Fruit fly (Drosophila melanogaster) whole organism, embryonic: ENCODE results near the gene Oatp33Eb.

ENCODE experiments used
- B-H1 ChIP-seq: fragments of 200-800 bp; sonication (Bioruptor generic); IDR thresholded peaks from 3 replicates; pipeline ENCODE4 v1.3.6; 2022; ENCODE audit warnings: missing biosample characterization, missing genetic modification characterization
- CG1024 ChIP-seq: fragments of 200-800 bp; sonication (Bioruptor generic); IDR thresholded peaks from 2 replicates; pipeline ENCODE4 v1.3.6; 2022; ENCODE audit warnings: missing biosample characterization, missing genetic modification characterization
- CG10543 ChIP-seq: fragments of 200-800 bp; sonication (Bioruptor generic); optimal IDR thresholded peaks from 3 replicates; lab custom pipeline; 2017; ENCODE audit warnings: missing biosample characterization, mild to moderate bottlenecking, missing genetic modification characterization, moderate library complexity
- CG11093 ChIP-seq: fragments of 200-800 bp; sonication (Bioruptor generic); IDR thresholded peaks from 3 replicates; pipeline ENCODE4 v1.3.6; 2022; ENCODE audit warnings: missing biosample characterization, missing genetic modification characterization
- CG11247 ChIP-seq: fragments of 200-800 bp; sonication (Bioruptor generic); IDR thresholded peaks from 2 replicates; pipeline ENCODE4 v1.3.6; 2022; ENCODE audit warnings: missing biosample characterization, missing genetic modification characterization
- CG11398 ChIP-seq: fragments of 200-800 bp; sonication (Bioruptor generic); optimal IDR thresholded peaks from 2 replicates; lab custom pipeline; 2016; ENCODE audit warnings: missing biosample characterization, missing genetic modification characterization
- CG12299 ChIP-seq: fragments of 200-800 bp; sonication (Bioruptor generic); optimal IDR thresholded peaks from 2 replicates; lab custom pipeline; 2018; ENCODE audit warnings: missing biosample characterization, mild to moderate bottlenecking, missing genetic modification characterization
- CG1233 ChIP-seq: fragments of 200-800 bp; sonication (Bioruptor generic); optimal IDR thresholded peaks from 4 replicates; lab custom pipeline; 2018; ENCODE audit warnings: missing biosample characterization, mild to moderate bottlenecking, missing genetic modification characterization
- CG12744 ChIP-seq: fragments of 200-800 bp; sonication (Bioruptor generic); optimal IDR thresholded peaks from 2 replicates; lab custom pipeline; 2016; ENCODE audit warnings: missing biosample characterization, missing genetic modification characterization
- CG13123 ChIP-seq: fragments of 200-800 bp; sonication (Bioruptor generic); optimal IDR thresholded peaks from 2 replicates; lab custom pipeline; 2016; ENCODE audit warnings: missing biosample characterization, missing genetic modification characterization
- CG13624 ChIP-seq: fragments of 200-800 bp; sonication (Bioruptor generic); optimal IDR thresholded peaks from 2 replicates; lab custom pipeline; 2016; ENCODE audit warnings: missing biosample characterization, missing genetic modification characterization
- CG13894 ChIP-seq: fragments of 200-800 bp; sonication (Bioruptor generic); optimal IDR thresholded peaks from 3 replicates; lab custom pipeline; 2018; ENCODE audit warnings: missing biosample characterization, mild to moderate bottlenecking, missing genetic modification characterization, moderate library complexity
- CG14441 ChIP-seq: fragments of 200-800 bp; sonication (Bioruptor generic); IDR thresholded peaks from 2 replicates; pipeline ENCODE4 v1.3.6; 2022; ENCODE audit warnings: missing biosample characterization, missing genetic modification characterization
- CG14710 ChIP-seq: fragments of 200-800 bp; sonication (Bioruptor generic); optimal IDR thresholded peaks from 3 replicates; lab custom pipeline; 2019; ENCODE audit warnings: missing biosample characterization, mild to moderate bottlenecking, missing genetic modification characterization, moderate library complexity
- CG15514 ChIP-seq: fragments of 200-800 bp; sonication (Bioruptor generic); optimal IDR thresholded peaks from 3 replicates; lab custom pipeline; 2017; ENCODE audit warnings: missing biosample characterization, missing genetic modification characterization, mild to moderate bottlenecking, moderate library complexity, missing genetic modification reagents
- CG17359 ChIP-seq: fragments of 200-800 bp; sonication (Bioruptor generic); optimal IDR thresholded peaks from 3 replicates; lab custom pipeline; 2018; ENCODE audit warnings: missing biosample characterization, mild to moderate bottlenecking, missing genetic modification characterization, moderate library complexity
- CG17612 ChIP-seq: fragments of 200-800 bp; sonication (Bioruptor generic); IDR thresholded peaks from 2 replicates; pipeline ENCODE4 v1.3.6; 2022; ENCODE audit warnings: missing biosample characterization, missing genetic modification characterization
- CG17802 ChIP-seq: fragments of 200-800 bp; sonication (Bioruptor generic); optimal IDR thresholded peaks from 2 replicates; lab custom pipeline; 2018; ENCODE audit warnings: missing biosample characterization, mild to moderate bottlenecking, missing genetic modification characterization, moderate library complexity
- CG1792 ChIP-seq: fragments of 200-800 bp; sonication (Bioruptor generic); optimal IDR thresholded peaks from 2 replicates; lab custom pipeline; 2016; ENCODE audit warnings: missing biosample characterization, missing genetic modification characterization
- CG1832 ChIP-seq: fragments of 200-800 bp; sonication (Bioruptor generic); optimal IDR thresholded peaks from 2 replicates; lab custom pipeline; 2017; ENCODE audit warnings: missing biosample characterization, mild to moderate bottlenecking, missing genetic modification characterization, inconsistent platforms
- CG18599 ChIP-seq: fragments of 200-800 bp; sonication (Bioruptor generic); optimal IDR thresholded peaks from 3 replicates; lab custom pipeline; 2017; ENCODE audit warnings: missing biosample characterization, missing genetic modification characterization, mild to moderate bottlenecking, moderate library complexity, missing genetic modification reagents
- CG3281 ChIP-seq: fragments of 200-800 bp; sonication (Bioruptor generic); optimal IDR thresholded peaks from 3 replicates; lab custom pipeline; 2017; ENCODE audit warnings: missing biosample characterization, mild to moderate bottlenecking, missing genetic modification characterization
- CG34224 ChIP-seq: fragments of 200-800 bp; sonication (Bioruptor generic); IDR thresholded peaks from 3 replicates; pipeline ENCODE4 v1.3.6; 2022; ENCODE audit warnings: missing biosample characterization, missing genetic modification characterization; ENCODE audit not compliant: partially characterized antibody
- CG6175 ChIP-seq: fragments of 200-800 bp; sonication (Bioruptor generic); IDR thresholded peaks from 3 replicates; pipeline ENCODE4 v1.3.6; 2022; ENCODE audit warnings: missing biosample characterization, missing genetic modification characterization
- CG6765 ChIP-seq: fragments of 200-800 bp; sonication (Bioruptor generic); optimal IDR thresholded peaks from 3 replicates; lab custom pipeline; 2017; ENCODE audit warnings: missing biosample characterization, mild to moderate bottlenecking, missing genetic modification characterization
- CG6854 ChIP-seq: fragments of 200-800 bp; sonication (Bioruptor generic); optimal IDR thresholded peaks from 3 replicates; lab custom pipeline; 2017; ENCODE audit warnings: missing biosample characterization, mild to moderate bottlenecking, missing genetic modification characterization
- CG7745 ChIP-seq: fragments of 200-800 bp; sonication (Bioruptor generic); optimal IDR thresholded peaks from 2 replicates; lab custom pipeline; 2018; ENCODE audit warnings: missing biosample characterization, mild to moderate bottlenecking, missing genetic modification characterization, moderate library complexity
- Doc3 ChIP-seq: fragments of 200-800 bp; sonication (Bioruptor generic); IDR thresholded peaks from 3 replicates; pipeline ENCODE4 v1.3.6; 2022; ENCODE audit warnings: missing biosample characterization, missing genetic modification characterization; ENCODE audit not compliant: partially characterized antibody
- Eip74EF ChIP-seq, 2 experiments: fragments of 200-800 bp in 1 of 2; fragments of >200 bp in 1 of 2; sonication (Bioruptor generic) in 1 of 2; optimal IDR thresholded peaks; 2 replicates each; lab custom pipeline; 2017 to 2019; ENCODE audit warnings: missing biosample characterization in 2 of 2, missing genetic modification characterization in 2 of 2, mild to moderate bottlenecking in 1 of 2, moderate library complexity in 1 of 2
- HLH54F ChIP-seq: fragments of 200-800 bp; sonication (Bioruptor generic); optimal IDR thresholded peaks from 3 replicates; lab custom pipeline; 2016; ENCODE audit warnings: missing biosample characterization, missing genetic modification characterization
- Jarid2 ChIP-seq: fragments of 200-800 bp; sonication (Bioruptor generic); optimal IDR thresholded peaks from 3 replicates; lab custom pipeline; 2017; ENCODE audit warnings: mild to moderate bottlenecking, missing biosample characterization, missing genetic modification reagents, missing genetic modification characterization
- Med ChIP-seq: fragments of 200-800 bp; sonication (Bioruptor generic); peaks from one replicate; lab custom pipeline; 2016; ENCODE audit warnings: missing biosample characterization, missing genetic modification characterization, mild to moderate bottlenecking, inconsistent platforms, moderate library complexity
- Xrp1 ChIP-seq: fragments of 200-800 bp; sonication (Bioruptor generic); IDR thresholded peaks from 2 replicates; pipeline ENCODE4 v1.3.6; 2022; ENCODE audit warnings: missing biosample characterization, missing genetic modification characterization
- ac ChIP-seq: fragments of 200-800 bp; sonication (Bioruptor generic); optimal IDR thresholded peaks from 3 replicates; lab custom pipeline; 2017; ENCODE audit warnings: missing biosample characterization, mild to moderate bottlenecking, missing genetic modification characterization
- al ChIP-seq: fragments of 200-800 bp; sonication (Bioruptor generic); IDR thresholded peaks from 2 replicates; pipeline ENCODE4 v1.3.6; 2022; ENCODE audit warnings: missing biosample characterization, missing genetic modification characterization
- chinmo ChIP-seq: fragments of 200-800 bp; sonication (Bioruptor generic); IDR thresholded peaks from 4 replicates; pipeline ENCODE4 v1.3.6; 2022; ENCODE audit warnings: missing biosample characterization, missing genetic modification characterization; ENCODE audit not compliant: partially characterized antibody
- fd102C ChIP-seq: fragments of 200-800 bp; sonication (Bioruptor generic); optimal IDR thresholded peaks from 2 replicates; lab custom pipeline; 2018; ENCODE audit warnings: missing biosample characterization, mild to moderate bottlenecking, missing genetic modification characterization, moderate library complexity
- hb ChIP-seq: fragments of 200-800 bp; sonication (Bioruptor generic); IDR thresholded peaks from 3 replicates; pipeline ENCODE4 v1.3.6; 2022; ENCODE audit warnings: missing biosample characterization, missing genetic modification characterization; ENCODE audit not compliant: partially characterized antibody
- inv ChIP-seq: fragments of 200-800 bp; sonication (Bioruptor generic); IDR thresholded peaks from 2 replicates; pipeline ENCODE4 v1.3.6; 2022; ENCODE audit warnings: missing biosample characterization, missing genetic modification characterization; ENCODE audit not compliant: partially characterized antibody
- knrl ChIP-seq: fragments of 200-800 bp; sonication (Bioruptor generic); IDR thresholded peaks from 3 replicates; pipeline ENCODE4 v1.3.6; 2022; ENCODE audit warnings: missing biosample characterization, missing genetic modification characterization; ENCODE audit not compliant: partially characterized antibody
- luna ChIP-seq: fragments of 200-800 bp; sonication (Bioruptor generic); optimal IDR thresholded peaks from 2 replicates; lab custom pipeline; 2016; ENCODE audit warnings: missing biosample characterization, missing genetic modification characterization
- mam ChIP-seq: fragments of 200-800 bp; sonication (Bioruptor generic); optimal IDR thresholded peaks from 3 replicates; lab custom pipeline; 2016; ENCODE audit warnings: missing biosample characterization, missing genetic modification characterization
- odd ChIP-seq: fragments of 200-800 bp; sonication (Bioruptor generic); optimal IDR thresholded peaks from 2 replicates; lab custom pipeline; 2017; ENCODE audit warnings: missing biosample characterization, mild to moderate bottlenecking, missing genetic modification characterization
- psq ChIP-seq: fragments of 200-800 bp; sonication (Bioruptor generic); optimal IDR thresholded peaks from 2 replicates; lab custom pipeline; 2017; ENCODE audit warnings: missing biosample characterization, missing genetic modification characterization
- row ChIP-seq: fragments of 200-800 bp; sonication (Bioruptor generic); IDR thresholded peaks from 3 replicates; pipeline ENCODE4 v1.3.6; 2022; ENCODE audit warnings: missing biosample characterization, missing genetic modification characterization
- sens ChIP-seq: fragments of 200-800 bp; sonication (Bioruptor generic); peaks from one replicate; lab custom pipeline; 2016; ENCODE audit warnings: missing biosample characterization, missing genetic modification characterization
- sr ChIP-seq: fragments of 200-800 bp; sonication (Bioruptor generic); IDR thresholded peaks from 3 replicates; pipeline ENCODE4 v1.3.6; 2022; ENCODE audit warnings: missing biosample characterization, missing genetic modification characterization
- sug ChIP-seq: fragments of 200-800 bp; optimal IDR thresholded peaks from 2 replicates; lab custom pipeline; 2019; ENCODE audit warnings: missing biosample characterization, mild to moderate bottlenecking, missing genetic modification characterization, moderate library complexity
- tio ChIP-seq: fragments of 200-800 bp; sonication (Bioruptor generic); optimal IDR thresholded peaks from 2 replicates; lab custom pipeline; 2017; ENCODE audit warnings: missing biosample characterization, missing genetic modification characterization, inconsistent platforms
- wor ChIP-seq: fragments of 200-800 bp; sonication (Bioruptor generic); IDR thresholded peaks from 2 replicates; pipeline ENCODE4 v1.3.6; 2022; ENCODE audit warnings: missing biosample characterization, missing genetic modification characterization
- zf30C ChIP-seq: fragments of 200-800 bp; sonication (Bioruptor generic); optimal IDR thresholded peaks from 3 replicates; lab custom pipeline; 2018; ENCODE audit warnings: missing biosample characterization, mild to moderate bottlenecking, missing genetic modification characterization

Gene Oatp33Eb

dm6 chr2L:12463037-12463436 lies 14.8 kb downstream of the Oatp33Eb start (continued):
- no peak for TF ChIP-seq CG13624 (GFP tag; lab: Kevin White, UChicago)
- TF ChIP-seq CG6175 = no peak
- 0 out of 2 replicates have a peak, but pooled peaks have one; percentile 3 for TF ChIP-seq CG1024 (GFP tag; lab: Robert Waterston, UW)
- TF ChIP-seq CG3281 (GFP tag; lab: Kevin White, UChicago) = peak; percentile 31
- peak; percentile 79 for TF ChIP-seq Med (GFP tag; lab: Kevin White, UChicago)
- peak; percentile 6 for TF ChIP-seq CG6854 (GFP tag; lab: Kevin White, UChicago)
- TF ChIP-seq HLH54F (GFP tag; lab: Kevin White, UChicago) = no peak
- TF ChIP-seq psq (GFP tag; lab: Kevin White, UChicago) = no peak
- TF ChIP-seq mam (GFP tag; lab: Kevin White, UChicago) = no peak
- TF ChIP-seq Xrp1 = peak; percentile 13
- no peak for TF ChIP-seq CG14710 (tag; lab: Kevin White, UChicago)
- no peak for TF ChIP-seq ac (GFP tag; lab: Kevin White, UChicago)
- TF ChIP-seq CG17359 (tag; lab: Kevin White, UChicago) = peak; percentile 57
- no peak for TF ChIP-seq zf30C
- TF ChIP-seq Doc3 (GFP tag; lab: Robert Waterston, UW) = no peak
- no peak for TF ChIP-seq CG6765 (GFP tag; lab: Kevin White, UChicago)
- no peak for TF ChIP-seq row (GFP tag; lab: Robert Waterston, UW)
- no peak for TF ChIP-seq CG11247 (GFP tag; lab: Robert Waterston, UW)
- TF ChIP-seq fd102C = no peak
- no peak for TF ChIP-seq CG11093 (GFP tag; lab: Robert Waterston, UW)
- TF ChIP-seq knrl = no peak
- TF ChIP-seq sens (GFP tag; lab: Kevin White, UChicago) = peak; percentile 68
- TF ChIP-seq wor (GFP tag; lab: Robert Waterston, UW) = no peak
- no peak for TF ChIP-seq CG12744 (GFP tag; lab: Kevin White, UChicago)
- TF ChIP-seq CG11398 = peak; percentile 5
- peak; percentile 65 for TF ChIP-seq sug
- TF ChIP-seq B-H1 (GFP tag; lab: Robert Waterston, UW) = no peak
- TF ChIP-seq CG1233 (GFP tag; lab: Kevin White, UChicago) = peak; percentile 66
- no peak for TF ChIP-seq hb
- TF ChIP-seq CG7745 (tag; lab: Kevin White, UChicago) = no peak
- no peak for TF ChIP-seq inv
- peak; percentile 16 for TF ChIP-seq CG1792 (GFP tag; lab: Kevin White, UChicago)
- TF ChIP-seq CG13894 (tag; lab: Kevin White, UChicago) = no peak
- no peak for TF ChIP-seq CG1832 (GFP tag; lab: Kevin White, UChicago)
- no peak for TF ChIP-seq sr
- peak; percentile 34 for TF ChIP-seq odd
- no peak for TF ChIP-seq CG13123 (GFP tag; lab: Kevin White, UChicago)
- no peak for TF ChIP-seq al
- peak; percentile 64 for TF ChIP-seq CG18599
- TF ChIP-seq CG34224 (GFP tag; lab: Robert Waterston, UW) = no peak
- TF ChIP-seq CG17612 (GFP tag; lab: Robert Waterston, UW) = no peak
- TF ChIP-seq chinmo (GFP tag; lab: Robert Waterston, UW) = 0 out of 4 replicates have a peak, but pooled peaks have one; percentile 68
- peak; percentile 4 for TF ChIP-seq CG12299
- no peak for TF ChIP-seq Jarid2
- peak; percentile 67 for TF ChIP-seq CG10543 (GFP tag; lab: Kevin White, UChicago)
- TF ChIP-seq Eip74EF (GFP tag; optimal IDR thresholded peaks at IDR 0.05; lab: Kevin White, UChicago) = peak in 1 of 2 experiments; percentile 40
- no peak for TF ChIP-seq CG17802 (tag; lab: Kevin White, UChicago)
- no peak for TF ChIP-seq CG14441 (GFP tag; lab: Robert Waterston, UW)
- no peak for TF ChIP-seq luna
- TF ChIP-seq CG15514 = peak; percentile 44
- TF ChIP-seq tio = no peak
